Fruit fly (Drosophila melanogaster) whole organism, embryonic: Measurements from ENCODE around the gene CG3544.

Experiments used
- B-H2 ChIP-seq: fragments of 200-800 bp; sonication (Bioruptor generic); optimal IDR thresholded peaks from 2 replicates; lab custom pipeline; 2018; ENCODE audit warnings: missing biosample characterization, mild to moderate bottlenecking, missing genetic modification characterization
- CG10959 ChIP-seq: fragments of 200-800 bp; sonication (Bioruptor generic); IDR thresholded peaks from 2 replicates; pipeline ENCODE4 v1.3.6; 2022; ENCODE audit warnings: missing biosample characterization, missing genetic modification characterization
- CG2202 ChIP-seq: fragments of 200-800 bp; sonication (Bioruptor generic); optimal IDR thresholded peaks from 2 replicates; lab custom pipeline; 2018; ENCODE audit warnings: missing biosample characterization, mild to moderate bottlenecking, missing genetic modification characterization
- CG2678 ChIP-seq: fragments of 200-800 bp; sonication (Bioruptor generic); optimal IDR thresholded peaks from 3 replicates; lab custom pipeline; 2019; ENCODE audit warnings: missing biosample characterization, mild to moderate bottlenecking, missing genetic modification characterization, moderate library complexity
- CG31441 ChIP-seq: fragments of 200-800 bp; sonication (Bioruptor generic); IDR thresholded peaks from 2 replicates; pipeline ENCODE4 v1.3.6; 2022; ENCODE audit warnings: missing biosample characterization, missing genetic modification characterization
- CG4424 ChIP-seq: fragments of 200-800 bp; sonication (Bioruptor generic); optimal IDR thresholded peaks from 3 replicates; lab custom pipeline; 2016; ENCODE audit warnings: missing biosample characterization, missing genetic modification characterization
- CG5180 ChIP-seq: fragments of 200-800 bp; sonication (Bioruptor generic); optimal IDR thresholded peaks from 3 replicates; lab custom pipeline; 2017; ENCODE audit warnings: missing biosample characterization, missing genetic modification characterization, mild to moderate bottlenecking, moderate library complexity, missing genetic modification reagents
- CG6689 ChIP-seq: fragments of 200-800 bp; sonication (Bioruptor generic); IDR thresholded peaks from 2 replicates; pipeline ENCODE4 v1.3.6; 2022; ENCODE audit warnings: missing biosample characterization, missing genetic modification characterization
- CG7745 ChIP-seq: fragments of 200-800 bp; sonication (Bioruptor generic); optimal IDR thresholded peaks from 2 replicates; lab custom pipeline; 2018; ENCODE audit warnings: missing biosample characterization, mild to moderate bottlenecking, missing genetic modification characterization, moderate library complexity
- Chrac-16 ChIP-seq: fragments of 200-800 bp; sonication (Bioruptor generic); optimal IDR thresholded peaks from 3 replicates; lab custom pipeline; 2016; ENCODE audit warnings: missing biosample characterization, missing genetic modification characterization
- CoRest ChIP-seq: fragments of 200-800 bp; sonication (Bioruptor generic); optimal IDR thresholded peaks from 3 replicates; lab custom pipeline; 2018; ENCODE audit warnings: missing biosample characterization, mild to moderate bottlenecking, missing genetic modification characterization, moderate library complexity
- D ChIP-seq, 2 experiments: fragments of 200-800 bp in 1 of 2; fragments of >200 bp in 1 of 2; sonication (Bioruptor generic) in 1 of 2; optimal IDR thresholded peaks; 2 replicates in 1 of 2; 3 replicates in 1 of 2; lab custom pipeline; 2017; ENCODE audit warnings: mild to moderate bottlenecking in 1 of 2, missing biosample characterization in 1 of 2, missing genetic modification characterization in 1 of 2, missing genetic modification reagents in 1 of 2
- Deaf1 ChIP-seq: fragments of 200-800 bp; optimal IDR thresholded peaks from 3 replicates; lab custom pipeline; 2019; ENCODE audit warnings: missing biosample characterization, mild to moderate bottlenecking, missing genetic modification characterization, moderate library complexity
- Dp ChIP-seq: fragments of 200-800 bp; sonication (Bioruptor generic); optimal IDR thresholded peaks from 2 replicates; lab custom pipeline; 2018; ENCODE audit warnings: missing biosample characterization, mild to moderate bottlenecking, missing genetic modification characterization, moderate library complexity
- HLH3B ChIP-seq: fragments of 200-800 bp; sonication (Bioruptor generic); IDR thresholded peaks from 2 replicates; pipeline ENCODE4 v1.3.6; 2022; ENCODE audit warnings: missing biosample characterization, missing genetic modification characterization
- Hand ChIP-seq: fragments of 200-800 bp; sonication (Bioruptor generic); optimal IDR thresholded peaks from 2 replicates; lab custom pipeline; 2017; ENCODE audit warnings: mild to moderate bottlenecking, missing biosample characterization, missing genetic modification reagents, missing genetic modification characterization
- Lim3 ChIP-seq: fragments of 200-800 bp; sonication (Bioruptor generic); IDR thresholded peaks from 2 replicates; pipeline ENCODE4 v1.3.6; 2022; ENCODE audit warnings: missing biosample characterization, missing genetic modification characterization
- Lpt ChIP-seq: fragments of >200 bp; optimal IDR thresholded peaks from 2 replicates; lab custom pipeline; 2018; ENCODE audit warnings: missing biosample characterization, missing genetic modification characterization
- MESR4 ChIP-seq: fragments of 200-800 bp; sonication (Bioruptor generic); optimal IDR thresholded peaks from 2 replicates; lab custom pipeline; 2018; ENCODE audit warnings: missing biosample characterization, mild to moderate bottlenecking, missing genetic modification characterization, moderate library complexity
- MTF-1 ChIP-seq: fragments of 200-800 bp; sonication (Bioruptor generic); optimal IDR thresholded peaks from 2 replicates; lab custom pipeline; 2018; ENCODE audit warnings: missing biosample characterization, mild to moderate bottlenecking, missing genetic modification characterization, borderline replicate concordance
- Med ChIP-seq: fragments of 200-800 bp; sonication (Bioruptor generic); peaks from one replicate; lab custom pipeline; 2016; ENCODE audit warnings: missing biosample characterization, missing genetic modification characterization, mild to moderate bottlenecking, inconsistent platforms, moderate library complexity
- Mes4 ChIP-seq: fragments of 200-800 bp; sonication (Bioruptor generic); optimal IDR thresholded peaks from 2 replicates; lab custom pipeline; 2016; ENCODE audit warnings: missing biosample characterization, missing genetic modification characterization
- Oaz ChIP-seq: fragments of 200-800 bp; sonication (Bioruptor generic); IDR thresholded peaks from 2 replicates; pipeline ENCODE4 v1.3.6; 2022; ENCODE audit warnings: missing biosample characterization, missing genetic modification characterization
- Scr ChIP-seq: fragments of 200-800 bp; sonication (Bioruptor generic); IDR thresholded peaks from 2 replicates; pipeline ENCODE4 v1.3.6; 2022; ENCODE audit warnings: missing biosample characterization, missing genetic modification characterization; ENCODE audit not compliant: partially characterized antibody
- Sry-β ChIP-seq: fragments of 200-800 bp; sonication (Bioruptor generic); optimal IDR thresholded peaks from 2 replicates; lab custom pipeline; 2018; ENCODE audit warnings: missing biosample characterization, mild to moderate bottlenecking, missing genetic modification characterization, moderate library complexity
- Taf1 ChIP-seq: fragments of 200-800 bp; sonication (Bioruptor generic); IDR thresholded peaks from 2 replicates; pipeline ENCODE4 v1.3.6; 2022; ENCODE audit warnings: missing biosample characterization, missing genetic modification characterization
- Usf ChIP-seq: fragments of 200-800 bp; sonication (Bioruptor generic); optimal IDR thresholded peaks from 2 replicates; lab custom pipeline; 2017; ENCODE audit warnings: missing genotype, missing biosample characterization, missing genetic modification characterization
- Xbp1 ChIP-seq: fragments of 200-800 bp; sonication (Bioruptor generic); optimal IDR thresholded peaks from 3 replicates; lab custom pipeline; 2016; ENCODE audit warnings: missing biosample characterization, mild to moderate bottlenecking, missing genetic modification characterization
- Xrp1 ChIP-seq: fragments of 200-800 bp; sonication (Bioruptor generic); IDR thresholded peaks from 2 replicates; pipeline ENCODE4 v1.3.6; 2022; ENCODE audit warnings: missing biosample characterization, missing genetic modification characterization
- ap ChIP-seq: fragments of 200-800 bp; sonication (Bioruptor generic); IDR thresholded peaks from 2 replicates; pipeline ENCODE4 v1.3.6; 2022; ENCODE audit warnings: missing biosample characterization, missing genetic modification characterization
- cg ChIP-seq: fragments of 200-800 bp; sonication (Bioruptor generic); optimal IDR thresholded peaks from 3 replicates; lab custom pipeline; 2019; ENCODE audit warnings: missing biosample characterization, mild to moderate bottlenecking, missing genetic modification characterization, moderate library complexity
- corto ChIP-seq: fragments of 200-800 bp; sonication (Bioruptor generic); optimal IDR thresholded peaks from 2 replicates; lab custom pipeline; 2016; ENCODE audit warnings: missing biosample characterization, mild to moderate bottlenecking, missing genetic modification characterization, moderate library complexity
- dan ChIP-seq: fragments of 200-800 bp; sonication (Bioruptor generic); IDR thresholded peaks from 2 replicates; pipeline ENCODE4 v1.3.6; 2022; ENCODE audit warnings: missing biosample characterization, missing genetic modification characterization
- dm ChIP-seq: fragments of 200-800 bp; sonication (Bioruptor generic); optimal IDR thresholded peaks from 3 replicates; lab custom pipeline; 2016; ENCODE audit warnings: missing biosample characterization, missing genetic modification characterization
- dmrt11E ChIP-seq: fragments of 200-800 bp; sonication (Bioruptor generic); optimal IDR thresholded peaks from 3 replicates; lab custom pipeline; 2018; ENCODE audit warnings: missing biosample characterization, mild to moderate bottlenecking, missing genetic modification characterization, moderate library complexity
- fd96Cb ChIP-seq: fragments of 200-800 bp; sonication (Bioruptor generic); optimal IDR thresholded peaks from 2 replicates; lab custom pipeline; 2018; ENCODE audit warnings: missing biosample characterization, mild to moderate bottlenecking, missing genetic modification characterization, moderate library complexity
- gsb ChIP-seq: fragments of 200-800 bp; sonication (Bioruptor generic); IDR thresholded peaks from 2 replicates; pipeline ENCODE4 v1.3.6; 2022; ENCODE audit warnings: missing biosample characterization, missing genetic modification characterization
- insv ChIP-seq, 2 experiments: fragments of 200-800 bp; sonication (Bioruptor generic); optimal IDR thresholded peaks; 3 replicates each; lab custom pipeline; 2016 to 2018; ENCODE audit warnings: missing biosample characterization in 2 of 2, missing genetic modification characterization in 2 of 2
- lbe ChIP-seq: fragments of 200-800 bp; sonication (Bioruptor generic); optimal IDR thresholded peaks from 2 replicates; lab custom pipeline; 2016; ENCODE audit warnings: missing biosample characterization, mild to moderate bottlenecking, missing genetic modification characterization
- mld ChIP-seq: fragments of 200-800 bp; sonication (Bioruptor generic); IDR thresholded peaks from 3 replicates; pipeline ENCODE4 v1.3.6; 2022; ENCODE audit warnings: missing biosample characterization, missing genetic modification characterization; ENCODE audit not compliant: partially characterized antibody
- odd ChIP-seq: fragments of 200-800 bp; sonication (Bioruptor generic); optimal IDR thresholded peaks from 2 replicates; lab custom pipeline; 2017; ENCODE audit warnings: missing biosample characterization, mild to moderate bottlenecking, missing genetic modification characterization
- p53 ChIP-seq: fragments of 200-800 bp; sonication (Bioruptor generic); optimal IDR thresholded peaks from 2 replicates; lab custom pipeline; 2016; ENCODE audit warnings: missing biosample characterization, missing genetic modification characterization
- sima ChIP-seq: fragments of 200-800 bp; sonication (Bioruptor generic); optimal IDR thresholded peaks from 2 replicates; lab custom pipeline; 2016; ENCODE audit warnings: missing biosample characterization, missing genetic modification characterization
- so ChIP-seq: fragments of 200-800 bp; sonication (Bioruptor generic); IDR thresholded peaks from 3 replicates; pipeline ENCODE4 v1.3.6; 2022; ENCODE audit warnings: missing biosample characterization, missing genetic modification characterization
- sob ChIP-seq: fragments of 200-800 bp; sonication (Bioruptor generic); IDR thresholded peaks from 2 replicates; pipeline ENCODE4 v1.3.6; 2022; ENCODE audit warnings: missing biosample characterization, missing genetic modification characterization
- trem ChIP-seq: fragments of 200-800 bp; optimal IDR thresholded peaks from 3 replicates; lab custom pipeline; 2019; ENCODE audit warnings: missing biosample characterization, mild to moderate bottlenecking, missing genetic modification characterization, moderate library complexity
- tup ChIP-seq: fragments of 200-800 bp; sonication (Bioruptor generic); optimal IDR thresholded peaks from 2 replicates; lab custom pipeline; 2016; ENCODE audit warnings: missing biosample characterization, mild to moderate bottlenecking, missing genetic modification characterization, moderate library complexity
- vnd ChIP-seq: fragments of 200-800 bp; sonication (Bioruptor generic); IDR thresholded peaks from 3 replicates; pipeline ENCODE4 v1.3.6; 2022; ENCODE audit warnings: missing biosample characterization, missing genetic modification characterization; ENCODE audit not compliant: partially characterized antibody
- zf30C ChIP-seq: fragments of 200-800 bp; sonication (Bioruptor generic); optimal IDR thresholded peaks from 3 replicates; lab custom pipeline; 2018; ENCODE audit warnings: missing biosample characterization, mild to moderate bottlenecking, missing genetic modification characterization
- zfh2 ChIP-seq: fragments of 200-800 bp; sonication (Bioruptor generic); optimal IDR thresholded peaks from 2 replicates; lab custom pipeline; 2016; ENCODE audit warnings: missing biosample characterization, missing genetic modification characterization

The CG3544 gene

DNA sequence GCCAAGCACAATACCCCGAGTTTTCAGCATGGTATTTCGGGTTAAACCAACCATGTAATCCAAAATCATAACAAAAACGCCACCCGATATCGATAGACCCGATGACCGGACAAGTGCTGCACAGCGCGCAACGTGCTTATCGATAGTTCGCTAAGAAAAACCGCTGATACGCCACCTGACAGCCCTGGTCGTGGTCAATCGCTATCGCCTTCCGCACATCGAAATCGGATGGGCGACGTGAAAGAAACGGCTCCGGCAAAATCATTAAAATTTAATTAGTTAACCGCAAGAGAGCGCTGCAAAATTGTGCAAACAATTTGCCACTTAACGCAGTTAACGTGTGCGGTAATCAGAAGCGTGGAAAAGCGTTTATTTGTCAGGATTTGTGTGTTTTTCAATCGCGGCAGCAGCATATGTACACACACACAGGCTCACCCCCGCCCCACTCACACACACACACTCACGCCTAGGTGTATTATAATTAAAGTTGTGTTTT lies 41.7 kb downstream of the CG3544 start, which contains the start of the genes CG3862 and dock (continued):
- TF ChIP-seq odd (GFP tag; lab: Kevin White, UChicago): no peak
- peak; percentile 77 for TF ChIP-seq zfh2 (GFP tag; lab: Kevin White, UChicago)
- peak; percentile 62 for TF ChIP-seq D (optimal IDR thresholded peaks at IDR 0.05; lab: Kevin White, UChicago)
- TF ChIP-seq D (GFP tag; optimal IDR thresholded peaks at IDR 0.05; lab: Kevin White, UChicago): no peak
- TF ChIP-seq CG7745 (tag; lab: Kevin White, UChicago): peak; percentile 56
- TF ChIP-seq CG5180: no peak
- no peak for TF ChIP-seq Usf (GFP tag; lab: Kevin White, UChicago)
- TF ChIP-seq sob (GFP tag; lab: Robert Waterston, UW): peak; percentile 75
- TF ChIP-seq Deaf1: peak; percentile 13
- peak; percentile 50 for TF ChIP-seq Xbp1 (GFP tag; lab: Kevin White, UChicago)
- TF ChIP-seq zf30C (GFP tag; lab: Kevin White, UChicago): no peak
- TF ChIP-seq Lpt: no peak
- TF ChIP-seq CG31441 (GFP tag; lab: Robert Waterston, UW): peak; percentile 29; the same call in 1 of the 2 replicates
- peak; percentile 45 for TF ChIP-seq CG4424 (GFP tag; lab: Kevin White, UChicago)
- TF ChIP-seq lbe (GFP tag; lab: Kevin White, UChicago): no peak
- peak; percentile 25 for TF ChIP-seq dmrt11E
- TF ChIP-seq Chrac-16 (GFP tag; lab: Kevin White, UChicago): peak; percentile 11
- TF ChIP-seq mld: peak; percentile 98
- TF ChIP-seq trem (tag; lab: Kevin White, UChicago): peak; percentile 32
- TF ChIP-seq CG2678 (tag; lab: Kevin White, UChicago): peak; percentile 53
- TF ChIP-seq corto (GFP tag; lab: Kevin White, UChicago): no peak
- TF ChIP-seq Sry-β (GFP tag; lab: Kevin White, UChicago): peak; percentile 85
- TF ChIP-seq sima (GFP tag; lab: Kevin White, UChicago): no peak
- peak; percentile 13; the same call in 1 of the 3 replicates for TF ChIP-seq so (GFP tag; lab: Robert Waterston, UW)
- peak in 1 of 2 experiments; percentile 23 for TF ChIP-seq insv (GFP tag; optimal IDR thresholded peaks at IDR 0.05; lab: Kevin White, UChicago)
- TF ChIP-seq dm: peak; percentile 66
- TF ChIP-seq ap (GFP tag; lab: Robert Waterston, UW): no peak
- no peak for TF ChIP-seq dan (GFP tag; lab: Robert Waterston, UW)
- TF ChIP-seq CoRest (tag; lab: Kevin White, UChicago): peak; percentile 32
- peak; percentile 69 for TF ChIP-seq p53 (GFP tag; lab: Kevin White, UChicago)
- TF ChIP-seq Taf1 (GFP tag; lab: Robert Waterston, UW): no peak
- TF ChIP-seq cg: peak; percentile 95
- TF ChIP-seq CG10959 (GFP tag; lab: Robert Waterston, UW): no peak
- peak; percentile 50 for TF ChIP-seq B-H2
- TF ChIP-seq Scr (GFP tag; lab: Robert Waterston, UW): peak; percentile 91
- no peak for TF ChIP-seq Lim3 (GFP tag; lab: Robert Waterston, UW)
- TF ChIP-seq gsb (GFP tag; lab: Robert Waterston, UW): no peak
- peak; percentile 95 for TF ChIP-seq vnd (GFP tag; lab: Robert Waterston, UW)
- peak; percentile 97 for TF ChIP-seq Med (GFP tag; lab: Kevin White, UChicago)
- TF ChIP-seq Dp (GFP tag; lab: Kevin White, UChicago): peak; percentile 74
- TF ChIP-seq CG6689 (GFP tag; lab: Robert Waterston, UW): no peak
- TF ChIP-seq MTF-1 (GFP tag; lab: Kevin White, UChicago): peak; percentile 29
- TF ChIP-seq Xrp1 (GFP tag; lab: Robert Waterston, UW): peak; percentile 45; the same call in 1 of the 2 replicates
- TF ChIP-seq Hand (GFP tag; lab: Kevin White, UChicago): no peak
- TF ChIP-seq HLH3B (GFP tag; lab: Robert Waterston, UW): peak; percentile 26; the same call in 1 of the 2 replicates
- no peak for TF ChIP-seq tup (GFP tag; lab: Kevin White, UChicago)
- TF ChIP-seq CG2202 (tag; lab: Kevin White, UChicago): peak; percentile 38
- no peak for TF ChIP-seq fd96Cb (tag; lab: Kevin White, UChicago)
- TF ChIP-seq Mes4: peak; percentile 8
- TF ChIP-seq MESR4 (GFP tag; lab: Kevin White, UChicago): peak; percentile 96
- no peak for TF ChIP-seq Oaz (GFP tag; lab: Robert Waterston, UW)
